Worm (Caenorhabditis elegans) whole organism, early embryonic: Measurements from ENCODE around the gene ZK673.4.

ENCODE experiments used
- B0310.2 ChIP-seq: sonication (generic microtip); optimal IDR thresholded peaks from 2 replicates; lab custom pipeline; 2016; ENCODE audit warnings: mild to moderate bottlenecking, missing genetic modification characterization, missing compliant biosample characterization
- F13C5.2 ChIP-seq: sonication (generic microtip); optimal IDR thresholded peaks from 2 replicates; lab custom pipeline; 2017; ENCODE audit warnings: mild to moderate bottlenecking, missing genetic modification characterization, inconsistent platforms, missing compliant biosample characterization
- aly-1 ChIP-seq: sonication (generic microtip); optimal IDR thresholded peaks from 2 replicates; lab custom pipeline; 2016; ENCODE audit warnings: missing genetic modification characterization, missing compliant biosample characterization
- ama-1 ChIP-seq: fragments of 150-350 bp; optimal IDR thresholded peaks from 2 replicates; lab custom pipeline; 2014
- ceh-13 ChIP-seq: fragments of 200-800 bp; sonication (Bioruptor generic); optimal IDR thresholded peaks from 2 replicates; lab custom pipeline; 2018; ENCODE audit warnings: mild to moderate bottlenecking, missing genetic modification characterization, missing compliant biosample characterization
- ceh-36 ChIP-seq: sonication (generic microtip); optimal IDR thresholded peaks from 2 replicates; lab custom pipeline; 2016; ENCODE audit warnings: missing genetic modification characterization, inconsistent platforms, missing compliant biosample characterization
- ets-7 ChIP-seq: sonication (generic microtip); optimal IDR thresholded peaks from 2 replicates; lab custom pipeline; 2016; ENCODE audit warnings: missing genotype, missing genetic modification characterization, missing compliant biosample characterization
- flt-1 ChIP-seq: fragments of 200-800 bp; sonication (Bioruptor generic); IDR thresholded peaks from 2 replicates; pipeline ENCODE4 v1.3.6; 2022; ENCODE audit warnings: missing genetic modification characterization, missing compliant biosample characterization
- hmbx-1 ChIP-seq: sonication (generic microtip); optimal IDR thresholded peaks from 2 replicates; lab custom pipeline; 2016; ENCODE audit warnings: mild to moderate bottlenecking, missing genetic modification characterization, missing compliant biosample characterization
- hmg-4 ChIP-seq: fragments of 200-800 bp; sonication (Bioruptor generic); optimal IDR thresholded peaks from 2 replicates; lab custom pipeline; 2018; ENCODE audit warnings: mild to moderate bottlenecking, missing genetic modification characterization, missing compliant biosample characterization
- hnd-1 ChIP-seq: sonication (generic microtip); optimal IDR thresholded peaks from 2 replicates; lab custom pipeline; 2016; ENCODE audit warnings: missing genetic modification characterization, missing compliant biosample characterization
- pes-1 ChIP-seq: fragments of 200-800 bp; sonication (Bioruptor generic); IDR thresholded peaks from 2 replicates; pipeline ENCODE4 v1.3.6; 2022; ENCODE audit warnings: missing genetic modification reagents, missing genetic modification characterization, missing compliant biosample characterization
- scrt-1 ChIP-seq: fragments of 200-800 bp; sonication (Bioruptor generic); IDR thresholded peaks from 2 replicates; pipeline ENCODE4 v1.3.6; 2022; ENCODE audit warnings: missing genetic modification characterization, missing compliant biosample characterization
- sea-1 ChIP-seq: fragments of 200-800 bp; sonication (Bioruptor generic); conservative IDR thresholded peaks from 2 replicates; pipeline ENCODE4 v1.3.6; 2022; ENCODE audit warnings: missing genetic modification characterization, missing compliant biosample characterization
- tbx-11 ChIP-seq: fragments of 200-800 bp; sonication (Bioruptor generic); IDR thresholded peaks from 2 replicates; pipeline ENCODE4 v1.3.6; 2022; ENCODE audit warnings: missing genetic modification characterization, missing compliant biosample characterization
- tbx-37 ChIP-seq: fragments of 200-800 bp; sonication (Bioruptor generic); conservative IDR thresholded peaks from 2 replicates; pipeline ENCODE4 v1.3.6; 2022; ENCODE audit warnings: missing genetic modification reagents, missing genetic modification characterization, missing compliant biosample characterization
- tra-4 ChIP-seq: sonication (generic microtip); optimal IDR thresholded peaks from 2 replicates; lab custom pipeline; 2017; ENCODE audit warnings: missing genetic modification characterization, missing compliant biosample characterization

The ZK673.4 gene

ce11 chrII:10479348-10479747 lies 26.6 kb downstream of the ZK673.4 start, which contains the start of gene clec-59:
clec-59 (minus strand) TSS chrII:10479448.
- TF ChIP-seq tbx-11 (GFP tag; lab: Robert Waterston, UW) (no peak), hmbx-1 (tag; lab: Kevin White, UChicago) (no peak), ceh-13 (GFP tag; lab: Kevin White, UChicago) (no peak), hmg-4 (GFP tag; lab: Kevin White, UChicago) (no peak), sea-1 (GFP tag; lab: Robert Waterston, UW) (no peak), ama-1 (lab: Kevin White, UChicago) (no peak), flt-1 (GFP tag; lab: Robert Waterston, UW) (no peak), B0310.2 (tag; lab: Kevin White, UChicago) (no peak), F13C5.2 (tag; lab: Kevin White, UChicago) (no peak), pes-1 (GFP tag; lab: Robert Waterston, UW) (no peak), ceh-36 (tag; lab: Kevin White, UChicago) (no peak), aly-1 (tag; lab: Kevin White, UChicago) (no peak), tbx-37 (GFP tag; lab: Robert Waterston, UW) (no peak)

ce11 chrII:10480043-10480442 lies 27.3 kb downstream of the ZK673.4 start:
- TF ChIP-seq ets-7 (tag; lab: Kevin White, UChicago): no peak
- no peak for TF ChIP-seq tbx-37 (GFP tag; lab: Robert Waterston, UW)
- no peak for TF ChIP-seq tra-4 (tag; lab: Kevin White, UChicago)
- TF ChIP-seq B0310.2 (tag; lab: Kevin White, UChicago): no peak
- no peak for TF ChIP-seq F13C5.2 (tag; lab: Kevin White, UChicago)
- TF ChIP-seq hnd-1 (tag; lab: Kevin White, UChicago): no peak
- TF ChIP-seq aly-1 (tag; lab: Kevin White, UChicago): no peak
- TF ChIP-seq pes-1 (GFP tag; lab: Robert Waterston, UW): no peak
- TF ChIP-seq scrt-1 (GFP tag; lab: Robert Waterston, UW): no peak
- TF ChIP-seq ama-1 (lab: Kevin White, UChicago): no peak
- TF ChIP-seq ceh-36 (tag; lab: Kevin White, UChicago): no peak

ce11 chrII:10481824-10482556 lies 29.3 kb downstream of the ZK673.4 start, which contains the start of the genes clec-60 and ZK666.11:
clec-60 (minus strand) TSS chrII:10481874.
ZK666.11 (plus strand) TSS chrII:10482522.
- TF ChIP-seq tbx-11 (GFP tag; lab: Robert Waterston, UW) (no peak), hnd-1 (tag; lab: Kevin White, UChicago) (no peak), F13C5.2 (tag; lab: Kevin White, UChicago) (no peak)

- TF ChIP-seq scrt-1 (GFP tag; lab: Robert Waterston, UW) (no peak), flt-1 (GFP tag; lab: Robert Waterston, UW) (no peak), tbx-37 (GFP tag; lab: Robert Waterston, UW) (no peak), hnd-1 (tag; lab: Kevin White, UChicago) (no peak), hmg-4 (GFP tag; lab: Kevin White, UChicago) (no peak), pes-1 (GFP tag; lab: Robert Waterston, UW) (no peak), sea-1 (GFP tag; lab: Robert Waterston, UW) (no peak), ceh-13 (GFP tag; lab: Kevin White, UChicago) (no peak), ceh-36 (tag; lab: Kevin White, UChicago) (no peak), ets-7 (tag; lab: Kevin White, UChicago) (no peak), aly-1 (tag; lab: Kevin White, UChicago) (no peak), ama-1 (lab: Kevin White, UChicago) (no peak), hmbx-1 (tag; lab: Kevin White, UChicago) (no peak), tbx-11 (GFP tag; lab: Robert Waterston, UW) (no peak)
These were observed 30.2 kb downstream of the ZK673.4 start for ce11 chrII:10482899-10483298.

ce11 chrII:10483860-10484259 lies 31.1 kb downstream of the ZK673.4 start:
- TF ChIP-seq flt-1 (GFP tag; lab: Robert Waterston, UW) (no peak), pes-1 (GFP tag; lab: Robert Waterston, UW) (no peak), tbx-11 (GFP tag; lab: Robert Waterston, UW) (no peak), hmg-4 (GFP tag; lab: Kevin White, UChicago) (no peak), sea-1 (GFP tag; lab: Robert Waterston, UW) (no peak), tbx-37 (GFP tag; lab: Robert Waterston, UW) (no peak), aly-1 (tag; lab: Kevin White, UChicago) (no peak), B0310.2 (tag; lab: Kevin White, UChicago) (no peak)

- TF ChIP-seq hmbx-1 (tag; lab: Kevin White, UChicago) (no peak), ceh-13 (GFP tag; lab: Kevin White, UChicago) (no peak)
These were observed 32.9 kb downstream of the ZK673.4 start for ce11 chrII:10485640-10486039.

ce11 chrII:10486738-10487137 lies 34.0 kb downstream of the ZK673.4 start, which contains the start of gene ZK666.15:
ZK666.15 (plus strand) TSS chrII:10487038.
- TF ChIP-seq B0310.2 (tag; lab: Kevin White, UChicago) (no peak), pes-1 (GFP tag; lab: Robert Waterston, UW) (no peak), tra-4 (tag; lab: Kevin White, UChicago) (no peak), ceh-13 (GFP tag; lab: Kevin White, UChicago) (no peak)
